Fruit fly (Drosophila melanogaster) S2 (cell line): ENCODE data around the gene IleRS.

ENCODE experiments used
- CG8478 ChIP-seq: fragments of >200 bp; optimal IDR thresholded peaks from 2 replicates; lab custom pipeline; 2018
- CTCF ChIP-seq, 2 experiments: fragments of >200 bp; optimal IDR thresholded peaks; 2 replicates each; lab custom pipeline; 2018

dm6 chr3L:22242241-22242640, 46.2 kb upstream of the IleRS start:
- TF ChIP-seq CTCF (optimal IDR thresholded peaks at IDR 0.05; lab: Kevin White, UChicago) (no peak), CG8478 (lab: Kevin White, UChicago) (no peak)
